Fruit fly (Drosophila melanogaster) ovary, adult (tissue): ENCODE results near the gene Ant2.

Experiments used
- CG17801 ChIP-seq: fragments of 200-800 bp; optimal IDR thresholded peaks from 2 replicates; lab custom pipeline; 2019; ENCODE audit warnings: missing biosample characterization, mild to moderate bottlenecking, missing genetic modification characterization, moderate library complexity; ENCODE audit not compliant: partially characterized antibody

Gene Ant2

DNA sequence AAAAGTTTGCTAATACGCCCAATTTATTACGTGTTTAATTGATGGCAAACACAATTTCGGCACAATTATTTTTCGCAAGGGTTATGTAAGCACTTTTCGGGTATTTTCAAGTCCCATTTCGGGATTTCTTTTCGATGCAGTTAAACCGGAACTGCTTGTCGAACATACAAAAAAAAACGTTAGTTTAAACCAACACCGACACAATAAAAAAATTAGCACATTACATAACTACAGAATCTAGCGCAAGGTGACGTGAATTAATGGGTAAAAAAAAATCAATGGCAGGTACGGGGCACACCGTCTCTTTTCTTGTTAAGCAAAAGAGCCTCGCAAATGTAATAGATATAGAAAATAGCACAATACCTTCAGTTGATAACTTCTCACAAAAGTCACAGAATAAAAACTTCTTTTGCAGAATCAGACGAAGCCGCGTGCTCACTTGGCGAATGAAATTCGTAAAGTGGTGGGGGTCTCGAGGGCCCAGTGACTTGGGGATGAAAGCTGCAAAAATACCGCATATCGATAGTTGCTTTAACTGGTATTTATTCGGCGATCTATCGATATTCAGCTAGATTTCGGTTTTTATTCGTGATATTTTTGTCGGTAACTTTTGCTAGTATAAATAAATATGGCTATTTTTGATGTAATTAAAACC is at the start of gene Ant2, which contains the start of gene sesB:
Ant2 (minus strand) TSS at position 465 of the 655 bp plus-strand sequence.
sesB (minus strand) TSS at position 516 of the 655 bp plus-strand sequence.
- no peak for TF ChIP-seq CG17801

DNA sequence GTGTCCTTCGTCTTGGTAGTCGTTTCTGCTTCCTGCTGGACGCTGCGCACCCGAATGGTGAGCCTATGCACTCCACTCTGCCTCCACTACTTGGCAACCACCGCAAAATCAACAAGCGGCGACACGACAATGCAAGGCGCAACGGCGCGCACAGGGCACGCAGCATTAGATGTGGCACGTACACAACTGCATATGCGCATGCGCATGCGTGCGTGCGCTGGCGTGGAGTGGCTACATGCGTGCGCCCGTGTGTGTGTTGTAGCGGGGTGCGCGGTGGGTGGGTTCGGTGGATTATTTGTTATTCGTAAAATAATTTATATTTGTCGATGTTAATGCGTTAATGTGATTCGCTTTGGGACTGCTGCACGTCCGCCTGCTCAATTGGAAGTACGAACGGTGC is 48.9 kb upstream of the Ant2 start:
- TF ChIP-seq CG17801 = no peak

- peak; percentile 21 for TF ChIP-seq CG17801
Measured at dm6 chrX:10832369-10832768, 45.7 kb upstream of the Ant2 start.

- TF ChIP-seq CG17801 = no peak
Measured at dm6 chrX:10827301-10827700, 40.6 kb upstream of the Ant2 start.

DNA sequence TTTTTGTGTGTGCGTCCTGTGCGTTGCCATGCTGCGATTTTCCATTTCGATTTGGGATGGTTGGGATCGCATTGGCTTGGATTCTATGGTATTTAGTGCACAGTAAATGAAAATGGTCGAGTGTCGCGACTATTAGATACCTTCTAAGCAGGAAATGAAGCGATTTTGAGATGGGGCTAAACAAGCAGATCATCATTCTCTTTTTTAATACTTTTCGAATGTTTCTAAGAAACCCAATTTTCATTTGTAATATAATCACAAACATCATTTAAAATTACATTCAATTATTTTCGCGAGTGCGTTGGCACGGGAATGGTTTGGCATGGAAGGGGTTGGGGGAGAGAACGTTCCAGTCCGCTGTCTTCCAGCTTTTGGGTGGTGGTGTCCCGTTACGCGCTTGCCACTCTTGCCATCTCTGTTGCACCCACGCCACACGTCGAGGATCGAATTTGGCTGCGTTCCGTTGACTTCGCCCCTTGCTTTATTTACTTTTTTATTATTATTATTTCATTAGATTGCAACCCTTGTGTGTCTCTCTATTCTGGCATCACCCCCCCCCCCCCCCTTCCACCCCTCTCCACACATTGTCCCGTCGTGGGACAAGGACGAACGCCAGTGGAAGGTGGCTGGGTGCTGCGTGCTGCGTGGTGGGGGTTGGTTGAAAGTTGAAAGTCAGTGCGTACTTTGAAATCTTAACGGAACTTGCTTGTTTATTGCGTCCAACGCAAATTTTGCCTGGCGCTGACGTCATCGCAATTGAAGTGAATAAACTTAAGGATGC is 38.8 kb upstream of the Ant2 start:
- no peak for TF ChIP-seq CG17801

dm6 chrX:10824227-10824702 is 37.6 kb upstream of the Ant2 start, which contains the start of gene Imp:
Gene Imp (minus strand): TSS chrX:10824277.
- no peak for TF ChIP-seq CG17801

- no peak for TF ChIP-seq CG17801
Measured at dm6 chrX:10823441-10823818, 36.7 kb upstream of the Ant2 start.

- TF ChIP-seq CG17801 = no peak
Measured at dm6 chrX:10822678-10823440, 36.2 kb upstream of the Ant2 start.

- no peak for TF ChIP-seq CG17801
Measured at dm6 chrX:10822096-10822495, 35.4 kb upstream of the Ant2 start.

dm6 chrX:10820741-10821140 is 34.0 kb upstream of the Ant2 start:
- no peak for TF ChIP-seq CG17801

dm6 chrX:10816856-10817255 is 30.1 kb upstream of the Ant2 start:
- TF ChIP-seq CG17801 = no peak

DNA sequence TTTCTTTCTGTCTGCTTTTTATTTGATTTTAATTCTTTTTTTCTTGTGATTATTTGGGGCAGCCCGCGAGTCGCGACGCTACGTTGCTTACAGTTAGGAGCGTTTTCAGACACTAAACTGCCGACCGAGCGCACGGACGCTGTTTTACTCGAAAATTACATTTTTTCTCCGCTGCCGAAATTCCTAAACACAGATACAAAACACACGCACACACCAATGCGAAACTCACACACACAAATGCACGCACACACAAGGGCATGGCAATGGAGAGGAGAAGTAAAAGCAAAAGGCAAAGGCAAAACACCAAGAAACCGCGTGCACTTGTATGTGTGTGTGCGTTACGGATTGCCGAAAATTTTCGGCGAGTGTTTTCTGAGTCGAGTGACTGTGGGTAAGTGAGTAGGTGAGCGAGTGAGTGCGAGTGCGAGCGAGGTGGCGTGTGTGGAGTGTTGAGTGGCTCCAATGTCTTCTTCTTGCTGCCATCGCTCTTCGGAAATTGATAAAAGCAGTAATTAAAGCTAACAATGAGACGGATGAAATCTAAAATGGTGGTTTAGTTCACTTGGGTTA is 28.9 kb upstream of the Ant2 start:
- peak; percentile 40 for TF ChIP-seq CG17801

- no peak for TF ChIP-seq CG17801
Measured at dm6 chrX:10814832-10815372, 28.2 kb upstream of the Ant2 start.

- no peak for TF ChIP-seq CG17801
Measured at dm6 chrX:10814113-10814512, 27.4 kb upstream of the Ant2 start.

- no peak for TF ChIP-seq CG17801
Measured at dm6 chrX:10808684-10809083, 22.0 kb upstream of the Ant2 start.

dm6 chrX:10806718-10807412 is 20.2 kb upstream of the Ant2 start:
- TF ChIP-seq CG17801 = peak; percentile 67
